Worm (Caenorhabditis elegans) whole organism, young adult: Measurements from ENCODE around the gene C42C1.8.

ENCODE experiments used
- C17E4.6 ChIP-seq: fragments of 200-800 bp; sonication (Bioruptor generic); IDR thresholded peaks from 2 replicates; pipeline ENCODE4 v1.3.6; 2022; ENCODE audit warnings: missing genetic modification reagents, missing genetic modification characterization, missing compliant biosample characterization
- F49E8.2 ChIP-seq: sonication (generic microtip); optimal IDR thresholded peaks from 3 replicates; lab custom pipeline; 2017; ENCODE audit warnings: missing genetic modification characterization, mild to moderate bottlenecking, missing compliant biosample characterization, antibody characterized with exemption, moderate library complexity; ENCODE audit not compliant: insufficient read depth
- Y56A3A.18 ChIP-seq: fragments of 200-800 bp; sonication (Bioruptor generic); IDR thresholded peaks from 2 replicates; pipeline ENCODE4 v1.3.6; 2022; ENCODE audit warnings: missing genetic modification reagents, missing genetic modification characterization, missing compliant biosample characterization
- aptf-3 ChIP-seq: fragments of 200-800 bp; sonication (Bioruptor generic); IDR thresholded peaks from 2 replicates; pipeline ENCODE4 v1.3.6; 2022; ENCODE audit warnings: missing genetic modification characterization, missing compliant biosample characterization
- attf-5 ChIP-seq: fragments of 200-800 bp; sonication (Bioruptor generic); optimal IDR thresholded peaks from 2 replicates; lab custom pipeline; 2018; ENCODE audit warnings: mild to moderate bottlenecking, missing genetic modification characterization, missing compliant biosample characterization
- ccch-3 ChIP-seq: fragments of 200-800 bp; sonication (Bioruptor generic); optimal IDR thresholded peaks from 2 replicates; lab custom pipeline; 2018; ENCODE audit warnings: mild to moderate bottlenecking, missing genetic modification characterization, missing compliant biosample characterization
- cebp-1 ChIP-seq, 2 experiments: fragments of 200-800 bp in 1 of 2; sonication (Bioruptor generic) in 1 of 2; sonication (generic microtip) in 1 of 2; IDR thresholded peaks in 1 of 2; optimal IDR thresholded peaks in 1 of 2; 2 replicates each; pipeline versions ENCODE4 v1.3.6 to Lab custom; 2017 to 2022; ENCODE audit warnings: missing compliant biosample characterization in 2 of 2, missing genetic modification characterization in 2 of 2, mild to moderate bottlenecking in 1 of 2, missing genetic modification reagents in 1 of 2, moderate library complexity in 1 of 2
- cebp-2 ChIP-seq: fragments of 200-800 bp; sonication (Bioruptor generic); IDR thresholded peaks from 2 replicates; pipeline ENCODE4 v1.3.6; 2022; ENCODE audit warnings: missing genetic modification characterization, missing compliant biosample characterization
- egl-18 ChIP-seq: fragments of 200-800 bp; sonication (Bioruptor generic); IDR thresholded peaks from 2 replicates; pipeline ENCODE4 v1.3.6; 2022; ENCODE audit warnings: missing genetic modification reagents, missing genetic modification characterization, missing compliant biosample characterization
- egrh-3 ChIP-seq: fragments of 200-800 bp; sonication (Bioruptor generic); IDR thresholded peaks from 2 replicates; pipeline ENCODE4 v1.3.6; 2022; ENCODE audit warnings: missing genetic modification reagents, missing genetic modification characterization, missing compliant biosample characterization
- hlh-26 ChIP-seq: fragments of 200-800 bp; sonication (Bioruptor generic); conservative IDR thresholded peaks from 2 replicates; pipeline ENCODE4 v1.3.6; 2022; ENCODE audit warnings: missing genetic modification reagents, missing genetic modification characterization, missing compliant biosample characterization
- lin-35 ChIP-seq, 3 experiments: fragments of 150-350 bp in 2 of 3; sonication (generic microtip) in 1 of 3; optimal IDR thresholded peaks; 2 replicates each; lab custom pipeline; 2014 to 2018; ENCODE audit warnings: missing biosample characterization in 3 of 3, missing genetic modification characterization in 3 of 3, missing genetic modification reagents in 3 of 3
- lsy-27 ChIP-seq: sonication (generic microtip); optimal IDR thresholded peaks from 2 replicates; lab custom pipeline; 2017; ENCODE audit warnings: missing genetic modification characterization, mild to moderate bottlenecking, missing compliant biosample characterization, antibody characterized with exemption, missing genotype, borderline replicate concordance; ENCODE audit not compliant: insufficient read depth
- mel-28 ChIP-seq: sonication (generic microtip); optimal IDR thresholded peaks from 2 replicates; lab custom pipeline; 2016; ENCODE audit warnings: borderline replicate concordance, mild to moderate bottlenecking, missing genetic modification characterization, missing compliant biosample characterization
- mxl-1 ChIP-seq: sonication (generic microtip); optimal IDR thresholded peaks from 2 replicates; lab custom pipeline; 2016; ENCODE audit warnings: missing genetic modification characterization, missing compliant biosample characterization
- nfya-1 ChIP-seq: sonication (generic microtip); optimal IDR thresholded peaks from 2 replicates; lab custom pipeline; 2017; ENCODE audit warnings: antibody characterized with exemption, missing compliant biosample characterization, missing genetic modification characterization, borderline replicate concordance; ENCODE audit not compliant: insufficient read depth
- nfyb-1 ChIP-seq: fragments of 200-800 bp; sonication (Bioruptor generic); IDR thresholded peaks from 2 replicates; pipeline ENCODE4 v1.3.6; 2022; ENCODE audit warnings: missing genetic modification reagents, missing genetic modification characterization, missing compliant biosample characterization
- nhr-80 ChIP-seq: sonication (generic microtip); optimal IDR thresholded peaks from 2 replicates; lab custom pipeline; 2016; ENCODE audit warnings: missing genetic modification characterization, missing compliant biosample characterization
- pha-4 ChIP-seq: fragments of 150-350 bp; sonication (generic microtip); optimal IDR thresholded peaks from 2 replicates; lab custom pipeline; 2014; ENCODE audit warnings: missing biosample characterization, missing genetic modification reagents, missing genetic modification characterization
- rpc-1 ChIP-seq, 2 experiments: fragments of 150-350 bp in 1 of 2; sonication (generic microtip) in 1 of 2; optimal IDR thresholded peaks; 2 replicates each; lab custom pipeline; 2014 to 2018; ENCODE audit warnings: missing biosample characterization in 1 of 2, missing genetic modification characterization in 1 of 2, missing genetic modification reagents in 1 of 2, missing genotype in 1 of 2
- snpc-1.1 ChIP-seq: sonication (generic microtip); optimal IDR thresholded peaks from 2 replicates; lab custom pipeline; 2017; ENCODE audit warnings: missing genetic modification characterization, mild to moderate bottlenecking, missing compliant biosample characterization, antibody characterized with exemption, moderate library complexity, missing genotype, missing genetic modification reagents; ENCODE audit not compliant: insufficient read depth
- snpc-1.3 ChIP-seq: sonication (generic microtip); optimal IDR thresholded peaks from 2 replicates; lab custom pipeline; 2017; ENCODE audit warnings: missing genetic modification characterization, mild to moderate bottlenecking, missing compliant biosample characterization, antibody characterized with exemption, moderate library complexity, missing genotype, missing genetic modification reagents; ENCODE audit not compliant: insufficient read depth
- somi-1 ChIP-seq: fragments of 200-800 bp; sonication (Bioruptor generic); optimal IDR thresholded peaks from 2 replicates; lab custom pipeline; 2018; ENCODE audit warnings: mild to moderate bottlenecking, missing genetic modification characterization, missing compliant biosample characterization
- tlf-1 ChIP-seq: fragments of 200-800 bp; sonication (Bioruptor generic); optimal IDR thresholded peaks from 2 replicates; lab custom pipeline; 2018; ENCODE audit warnings: mild to moderate bottlenecking, missing genetic modification characterization, missing compliant biosample characterization
- unc-62 ChIP-seq: fragments of 150-350 bp; optimal IDR thresholded peaks from 2 replicates; lab custom pipeline; 2014; ENCODE audit warnings: missing biosample characterization, missing genetic modification reagents, missing genetic modification characterization
- ztf-6 ChIP-seq: fragments of 200-800 bp; sonication (Bioruptor generic); IDR thresholded peaks from 2 replicates; pipeline ENCODE4 v1.3.6; 2022; ENCODE audit warnings: missing genetic modification reagents, missing genetic modification characterization, missing compliant biosample characterization

Gene C42C1.8

DNA sequence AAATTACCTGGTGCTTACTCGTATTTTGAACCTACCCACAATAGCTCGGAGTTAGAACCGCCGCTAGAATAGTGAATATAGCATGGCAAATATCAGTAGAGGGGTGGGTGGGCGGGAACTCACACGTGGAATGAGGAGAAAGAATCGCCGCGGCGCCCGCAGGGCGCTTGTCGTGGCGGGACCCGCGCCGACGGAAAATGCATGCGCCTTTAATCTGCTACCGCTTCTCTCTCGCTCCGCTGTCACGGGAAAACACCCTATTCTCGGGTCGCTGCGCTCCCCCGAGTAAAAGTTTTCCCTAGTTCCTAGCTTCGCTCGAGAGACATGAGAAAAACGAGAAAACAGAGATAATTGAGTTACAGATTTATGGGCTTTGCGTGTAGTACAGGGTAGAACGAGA lies 3.9 kb downstream of the C42C1.8 start:
- TF ChIP-seq egrh-3 (GFP tag; lab: Robert Waterston, UW) (peak; percentile 66; the same call in 1 of the 2 replicates), cebp-2 (peak; percentile 74; the same call in 1 of the 2 replicates)

DNA sequence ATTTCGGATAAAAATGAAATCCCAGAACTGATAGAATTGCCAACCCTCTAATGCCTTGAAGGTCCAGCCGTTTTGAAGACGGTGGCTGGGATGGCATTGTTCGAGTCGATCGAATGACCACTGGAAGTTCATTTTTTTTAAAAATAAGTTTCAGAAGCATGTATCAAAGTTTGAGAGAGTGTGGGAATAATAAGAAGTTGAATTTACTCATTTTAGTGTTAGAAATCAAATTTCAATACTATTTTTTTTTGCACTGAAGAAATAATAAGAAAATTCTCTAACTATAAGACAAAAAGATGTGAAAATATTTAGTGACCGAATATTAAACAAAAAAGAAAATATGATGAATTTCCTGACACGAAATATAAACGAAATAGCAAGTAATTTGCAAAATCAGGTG lies 10.3 kb downstream of the C42C1.8 start, which contains the start of gene oac-59:
TSS of gene oac-59 (minus strand) at position 101 of the 400 bp plus-strand sequence.
- TF ChIP-seq Y56A3A.18 (GFP tag; lab: Robert Waterston, UW) (no peak), F49E8.2 (tag; lab: Kevin White, UChicago) (no peak), aptf-3 (GFP tag; lab: Robert Waterston, UW) (no peak)

DNA sequence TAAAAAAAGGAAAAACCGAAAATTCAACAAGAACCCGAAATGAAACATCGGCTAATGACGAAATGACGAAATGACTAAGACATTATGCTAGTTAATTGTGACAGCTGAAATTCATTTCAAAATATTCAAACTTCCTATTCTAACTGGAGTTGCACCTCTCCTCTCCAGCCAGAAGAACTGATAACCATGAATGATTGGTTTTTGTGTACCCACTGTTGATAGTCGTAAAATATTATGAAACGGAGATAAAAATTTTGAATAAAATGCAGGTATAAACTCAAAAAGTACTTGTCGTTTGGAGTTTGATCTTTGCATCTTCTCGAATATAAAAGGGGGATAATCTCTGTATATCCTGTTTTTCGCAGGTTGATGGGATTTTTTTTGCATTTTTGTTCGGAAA lies 12.0 kb downstream of the C42C1.8 start:
- TF ChIP-seq nhr-80 (tag; lab: Kevin White, UChicago) (peak; percentile 66), C17E4.6 (GFP tag; lab: Robert Waterston, UW) (no peak), cebp-1 (GFP tag; IDR thresholded peaks at IDR 0.05; lab: Robert Waterston, UW) (no peak), cebp-1 (tag; optimal IDR thresholded peaks at IDR 0.05; lab: Kevin White, UChicago) (peak; percentile 59), somi-1 (no peak)

DNA sequence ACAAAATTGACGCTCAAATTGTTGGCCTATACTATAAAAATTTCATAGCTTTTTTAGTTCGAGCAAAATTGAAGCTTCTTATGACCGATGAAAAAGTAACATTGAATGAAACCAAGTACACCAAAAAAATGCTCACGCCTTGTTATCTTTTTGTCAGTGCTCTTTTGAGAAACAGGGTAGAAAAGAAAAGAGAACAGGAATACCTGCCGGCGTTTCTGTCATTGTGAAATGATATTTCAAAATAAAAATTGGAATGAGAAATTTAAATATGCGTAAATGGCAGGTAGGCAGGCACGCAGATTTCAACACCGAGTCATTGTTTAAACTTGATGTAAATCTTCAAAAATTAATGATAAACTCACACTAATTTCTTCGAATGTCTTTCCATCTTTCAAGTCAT lies 13.9 kb downstream of the C42C1.8 start:
- TF ChIP-seq cebp-1 (GFP tag; IDR thresholded peaks at IDR 0.05; lab: Robert Waterston, UW) (peak; percentile 53; the same call in 1 of the 2 replicates), cebp-1 (tag; optimal IDR thresholded peaks at IDR 0.05; lab: Kevin White, UChicago) (peak; percentile 76), nhr-80 (tag; lab: Kevin White, UChicago) (peak; percentile 71), snpc-1.1 (tag; lab: Kevin White, UChicago) (no peak)

DNA sequence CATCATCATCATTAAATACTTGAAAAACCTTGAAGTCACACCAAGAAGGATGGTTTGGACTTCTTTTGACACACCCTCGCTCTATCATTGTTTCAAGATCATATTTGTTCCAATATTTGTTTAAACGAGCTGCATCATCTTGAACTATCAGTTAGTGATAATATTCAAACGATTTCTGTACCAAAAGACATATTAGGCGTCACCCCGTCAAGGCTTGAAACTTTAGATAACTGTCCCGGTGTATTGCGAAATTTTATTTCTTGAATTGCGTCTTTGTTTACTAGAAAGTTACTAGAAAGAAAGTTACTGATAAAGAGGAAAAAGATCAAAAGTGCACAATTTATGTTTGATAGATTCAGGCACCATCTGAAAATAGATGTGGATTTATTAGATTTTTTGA lies 15.1 kb downstream of the C42C1.8 start:
- TF ChIP-seq cebp-1 (GFP tag; IDR thresholded peaks at IDR 0.05; lab: Robert Waterston, UW) (peak; percentile 93), cebp-1 (tag; optimal IDR thresholded peaks at IDR 0.05; lab: Kevin White, UChicago) (peak; percentile 95), nfyb-1 (0 out of 2 replicates have a peak, but pooled peaks have one; percentile 26), unc-62 (GFP tag; lab: Kevin White, UChicago) (peak; percentile 52), hlh-26 (no peak), lin-35 (GFP tag; optimal IDR thresholded peaks at IDR 0.05; lab: Kevin White, UChicago) (no peak), nhr-80 (tag; lab: Kevin White, UChicago) (peak; percentile 79), tlf-1 (GFP tag; lab: Kevin White, UChicago) (no peak), pha-4 (tag; lab: Kevin White, UChicago) (peak; percentile 29), lsy-27 (tag; lab: Kevin White, UChicago) (no peak), mxl-1 (no peak)

DNA sequence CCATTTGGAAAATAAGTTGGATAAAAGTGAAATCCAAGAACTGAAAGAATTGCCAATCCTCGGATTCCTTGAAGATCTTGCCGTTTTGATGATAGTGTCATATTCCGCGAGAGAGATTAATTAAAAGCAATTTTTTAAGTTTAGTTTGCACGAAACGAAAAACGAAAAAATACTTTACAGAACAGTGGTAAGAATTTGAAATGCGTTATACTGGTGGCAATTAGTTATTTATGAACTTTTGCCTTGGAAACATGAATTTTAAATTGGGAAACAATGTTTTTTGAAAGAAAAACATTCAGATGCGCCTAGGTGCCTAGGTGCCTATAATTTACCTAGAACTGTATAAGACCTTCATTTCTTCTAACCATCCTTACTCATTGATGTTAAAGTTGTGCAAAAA lies 16.9 kb downstream of the C42C1.8 start, which contains the start of gene oac-57:
TSS of gene oac-57 (minus strand) at position 101 of the 400 bp plus-strand sequence.
- TF ChIP-seq hlh-26 (no peak), nfya-1 (no peak), egl-18 (no peak), ztf-6 (GFP tag; lab: Robert Waterston, UW) (no peak), rpc-1 (optimal IDR thresholded peaks at IDR 0.05; lab: Kevin White, UChicago) (no peak), rpc-1 (tag; optimal IDR thresholded peaks at IDR 0.05; lab: Kevin White, UChicago) (no peak), snpc-1.3 (tag; lab: Kevin White, UChicago) (no peak)
- TF ChIP-seq, all 124 proteins: peak for 0

DNA sequence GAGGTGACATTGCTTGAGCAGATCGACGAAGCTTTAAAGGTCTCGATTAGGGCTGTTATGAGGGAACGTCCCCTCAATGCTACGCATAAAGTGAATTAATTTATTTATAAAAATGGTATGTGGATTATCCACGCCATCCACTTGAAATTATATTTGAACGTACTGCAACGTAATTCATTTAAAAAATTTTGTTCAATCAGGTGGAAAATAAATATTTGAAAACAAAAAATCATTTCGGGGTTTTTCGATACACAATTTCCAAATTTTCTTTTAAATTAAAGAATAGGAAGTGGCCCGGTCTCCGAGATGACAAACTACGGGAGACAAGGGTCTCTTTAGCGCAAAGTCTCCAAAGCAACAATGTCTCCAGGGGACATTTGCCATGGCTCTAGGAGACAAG lies 20.8 kb downstream of the C42C1.8 start, which contains the start of gene oac-58:
TSS of gene oac-58 (minus strand) at position 101 of the 400 bp plus-strand sequence.
- TF ChIP-seq attf-5 (GFP tag; lab: Kevin White, UChicago) (no peak), mel-28 (tag; lab: Kevin White, UChicago) (no peak), ccch-3 (GFP tag; lab: Kevin White, UChicago) (no peak)
